Fruit fly (Drosophila melanogaster) whole organism, embryonic: ENCODE data around the gene CG42487.
A peak's percentile ranks its signal among the peaks of the same experiment; 100 is the strongest.

Experiments used
- CG10147 ChIP-seq: fragments of 200-800 bp; sonication (Bioruptor generic); optimal IDR thresholded peaks from 2 replicates; lab custom pipeline; 2019; ENCODE audit warnings: missing biosample characterization, mild to moderate bottlenecking, missing genetic modification characterization, moderate library complexity
- CG10366 ChIP-seq: fragments of 200-800 bp; sonication (Bioruptor generic); IDR thresholded peaks from 2 replicates; pipeline ENCODE4 v1.3.6; 2022; ENCODE audit warnings: missing biosample characterization, missing genetic modification characterization
- CG10543 ChIP-seq: fragments of 200-800 bp; sonication (Bioruptor generic); optimal IDR thresholded peaks from 3 replicates; lab custom pipeline; 2017; ENCODE audit warnings: missing biosample characterization, mild to moderate bottlenecking, missing genetic modification characterization, moderate library complexity
- CG11093 ChIP-seq: fragments of 200-800 bp; sonication (Bioruptor generic); IDR thresholded peaks from 3 replicates; pipeline ENCODE4 v1.3.6; 2022; ENCODE audit warnings: missing biosample characterization, missing genetic modification characterization
- CG14014 ChIP-seq: fragments of 200-800 bp; sonication (Bioruptor generic); IDR thresholded peaks from 2 replicates; pipeline ENCODE4 v1.3.6; 2022; ENCODE audit warnings: missing biosample characterization, missing genetic modification characterization
- CG15269 ChIP-seq: fragments of 200-800 bp; sonication (Bioruptor generic); optimal IDR thresholded peaks from 2 replicates; lab custom pipeline; 2018; ENCODE audit warnings: missing biosample characterization, mild to moderate bottlenecking, missing genetic modification characterization, moderate library complexity
- CG16813 ChIP-seq: fragments of 200-800 bp; sonication (Bioruptor generic); IDR thresholded peaks from 3 replicates; pipeline ENCODE4 v1.3.6; 2022; ENCODE audit warnings: missing biosample characterization, missing genetic modification characterization; ENCODE audit not compliant: partially characterized antibody
- CG18262 ChIP-seq: fragments of 200-800 bp; optimal IDR thresholded peaks from 3 replicates; lab custom pipeline; 2019; ENCODE audit warnings: missing biosample characterization, mild to moderate bottlenecking, missing genetic modification characterization, moderate library complexity
- CG18476 ChIP-seq: fragments of 200-800 bp; sonication (Bioruptor generic); optimal IDR thresholded peaks from 2 replicates; lab custom pipeline; 2016; ENCODE audit warnings: missing biosample characterization, mild to moderate bottlenecking, missing genetic modification characterization
- CG31224 ChIP-seq: fragments of 200-800 bp; sonication (Bioruptor generic); IDR thresholded peaks from 2 replicates; pipeline ENCODE4 v1.3.6; 2022; ENCODE audit warnings: missing biosample characterization, missing genetic modification characterization
- CG32532 ChIP-seq: fragments of 200-800 bp; sonication (Bioruptor generic); IDR thresholded peaks from 2 replicates; pipeline ENCODE4 v1.3.6; 2022; ENCODE audit warnings: missing biosample characterization, missing genetic modification characterization
- CG33557 ChIP-seq: fragments of 200-800 bp; sonication (Bioruptor generic); optimal IDR thresholded peaks from 2 replicates; lab custom pipeline; 2019; ENCODE audit warnings: missing biosample characterization, mild to moderate bottlenecking, missing genetic modification characterization, moderate library complexity
- CG34422 ChIP-seq: fragments of 200-800 bp; sonication (Bioruptor generic); IDR thresholded peaks from 3 replicates; pipeline ENCODE4 v1.3.6; 2022; ENCODE audit warnings: missing biosample characterization, missing genetic modification characterization
- CG3995 ChIP-seq: fragments of 200-800 bp; sonication (Bioruptor generic); optimal IDR thresholded peaks from 3 replicates; lab custom pipeline; 2016; ENCODE audit warnings: missing biosample characterization, missing genetic modification characterization
- CG6683 ChIP-seq: fragments of 200-800 bp; sonication (Bioruptor generic); optimal IDR thresholded peaks from 2 replicates; lab custom pipeline; 2017; ENCODE audit warnings: missing biosample characterization, mild to moderate bottlenecking, missing genetic modification characterization, missing genetic modification reagents
- CG6689 ChIP-seq: fragments of 200-800 bp; sonication (Bioruptor generic); IDR thresholded peaks from 2 replicates; pipeline ENCODE4 v1.3.6; 2022; ENCODE audit warnings: missing biosample characterization, missing genetic modification characterization
- CG7357 ChIP-seq: fragments of 200-800 bp; sonication (Bioruptor generic); IDR thresholded peaks from 3 replicates; pipeline ENCODE4 v1.3.6; 2022; ENCODE audit warnings: missing biosample characterization, missing genetic modification characterization
- CkIIα-i1 ChIP-seq: fragments of 200-800 bp; sonication (Bioruptor generic); IDR thresholded peaks from 2 replicates; pipeline ENCODE4 v1.3.6; 2022; ENCODE audit warnings: missing biosample characterization, missing genetic modification characterization
- E2f1 ChIP-seq: fragments of 200-800 bp; sonication (Bioruptor generic); IDR thresholded peaks from 2 replicates; pipeline ENCODE4 v1.3.6; 2022; ENCODE audit warnings: missing biosample characterization, missing genetic modification characterization
- Elba2 ChIP-seq: fragments of 200-800 bp; sonication (Bioruptor generic); optimal IDR thresholded peaks from 3 replicates; lab custom pipeline; 2016; ENCODE audit warnings: missing biosample characterization, missing genetic modification characterization
- GATAe ChIP-seq: fragments of 200-800 bp; sonication (Bioruptor generic); conservative IDR thresholded peaks from 2 replicates; pipeline ENCODE4 v1.3.6; 2022; ENCODE audit warnings: missing biosample characterization, missing genetic modification characterization
- Gug ChIP-seq: fragments of 200-800 bp; sonication (Bioruptor generic); IDR thresholded peaks from 4 replicates; pipeline ENCODE4 v1.3.6; 2022; ENCODE audit warnings: missing biosample characterization, missing genetic modification characterization
- Hr3 ChIP-seq: fragments of 200-800 bp; sonication (Bioruptor generic); optimal IDR thresholded peaks from 3 replicates; lab custom pipeline; 2016; ENCODE audit warnings: missing biosample characterization, missing genetic modification characterization
- Hr51 ChIP-seq, 2 experiments: fragments of 200-800 bp; sonication (Bioruptor generic); optimal IDR thresholded peaks; 2 replicates in 1 of 2; 3 replicates in 1 of 2; lab custom pipeline; 2016 to 2018; ENCODE audit warnings: missing biosample characterization in 2 of 2, missing genetic modification characterization in 2 of 2, mild to moderate bottlenecking in 1 of 2, moderate library complexity in 1 of 2
- Myb ChIP-seq: fragments of 200-800 bp; sonication (Bioruptor generic); optimal IDR thresholded peaks from 2 replicates; lab custom pipeline; 2016; ENCODE audit warnings: missing biosample characterization, missing genetic modification characterization
- Poxn ChIP-seq: fragments of 200-800 bp; sonication (Bioruptor generic); IDR thresholded peaks from 2 replicates; pipeline ENCODE4 v1.3.6; 2022; ENCODE audit warnings: missing biosample characterization, missing genetic modification characterization
- Vsx1 ChIP-seq: fragments of 200-800 bp; sonication (Bioruptor generic); optimal IDR thresholded peaks from 2 replicates; lab custom pipeline; 2017; ENCODE audit warnings: missing biosample characterization, mild to moderate bottlenecking, missing genetic modification characterization, missing genetic modification reagents
- ab ChIP-seq: fragments of 200-800 bp; sonication (Bioruptor generic); optimal IDR thresholded peaks from 2 replicates; lab custom pipeline; 2016; ENCODE audit warnings: missing biosample characterization, missing genetic modification characterization
- cas ChIP-seq: fragments of 200-800 bp; sonication (Bioruptor generic); IDR thresholded peaks from 2 replicates; pipeline ENCODE4 v1.3.6; 2022; ENCODE audit warnings: missing biosample characterization, missing genetic modification characterization
- dan ChIP-seq: fragments of 200-800 bp; sonication (Bioruptor generic); IDR thresholded peaks from 2 replicates; pipeline ENCODE4 v1.3.6; 2022; ENCODE audit warnings: missing biosample characterization, missing genetic modification characterization
- danr ChIP-seq: fragments of 200-800 bp; sonication (Bioruptor generic); IDR thresholded peaks from 2 replicates; pipeline ENCODE4 v1.3.6; 2022; ENCODE audit warnings: missing biosample characterization, missing genetic modification characterization
- dm ChIP-seq: fragments of 200-800 bp; sonication (Bioruptor generic); optimal IDR thresholded peaks from 3 replicates; lab custom pipeline; 2016; ENCODE audit warnings: missing biosample characterization, missing genetic modification characterization
- dmrt11E ChIP-seq: fragments of 200-800 bp; sonication (Bioruptor generic); optimal IDR thresholded peaks from 3 replicates; lab custom pipeline; 2018; ENCODE audit warnings: missing biosample characterization, mild to moderate bottlenecking, missing genetic modification characterization, moderate library complexity
- ewg ChIP-seq: fragments of 200-800 bp; sonication (Bioruptor generic); optimal IDR thresholded peaks from 3 replicates; lab custom pipeline; 2017; ENCODE audit warnings: mild to moderate bottlenecking, missing biosample characterization, missing genetic modification reagents, missing genetic modification characterization
- fd96Cb ChIP-seq: fragments of 200-800 bp; sonication (Bioruptor generic); optimal IDR thresholded peaks from 2 replicates; lab custom pipeline; 2018; ENCODE audit warnings: missing biosample characterization, mild to moderate bottlenecking, missing genetic modification characterization, moderate library complexity
- ham ChIP-seq: fragments of 200-800 bp; sonication (Bioruptor generic); IDR thresholded peaks from 2 replicates; pipeline ENCODE4 v1.3.6; 2022; ENCODE audit warnings: missing biosample characterization, missing genetic modification characterization
- her ChIP-seq: fragments of 200-800 bp; sonication (Bioruptor generic); optimal IDR thresholded peaks from 2 replicates; lab custom pipeline; 2016; ENCODE audit warnings: missing biosample characterization, missing genetic modification characterization
- lab ChIP-seq: fragments of 200-800 bp; sonication (Bioruptor generic); optimal IDR thresholded peaks from 3 replicates; lab custom pipeline; 2017; ENCODE audit warnings: missing biosample characterization, missing genetic modification characterization, mild to moderate bottlenecking, moderate library complexity, missing genetic modification reagents
- lov ChIP-seq, 2 experiments: fragments of 200-800 bp in 1 of 2; fragments of >200 bp in 1 of 2; sonication (Bioruptor generic) in 1 of 2; IDR thresholded peaks in 1 of 2; optimal IDR thresholded peaks in 1 of 2; 2 replicates in 1 of 2; 3 replicates in 1 of 2; pipeline versions ENCODE4 v1.3.6 to Lab custom; 2017 to 2022; ENCODE audit warnings: missing biosample characterization in 1 of 2, missing genetic modification characterization in 1 of 2
- nmo ChIP-seq: fragments of 200-800 bp; sonication (Bioruptor generic); optimal IDR thresholded peaks from 2 replicates; lab custom pipeline; 2018; ENCODE audit warnings: missing biosample characterization, mild to moderate bottlenecking, missing genetic modification characterization, moderate library complexity
- p53 ChIP-seq: fragments of 200-800 bp; sonication (Bioruptor generic); optimal IDR thresholded peaks from 2 replicates; lab custom pipeline; 2016; ENCODE audit warnings: missing biosample characterization, missing genetic modification characterization
- ranshi ChIP-seq: fragments of 200-800 bp; sonication (Bioruptor generic); IDR thresholded peaks from 2 replicates; pipeline ENCODE4 v1.3.6; 2022; ENCODE audit warnings: missing biosample characterization, missing genetic modification characterization
- sd ChIP-seq: fragments of 200-800 bp; sonication (Bioruptor generic); optimal IDR thresholded peaks from 3 replicates; lab custom pipeline; 2018; ENCODE audit warnings: missing biosample characterization, mild to moderate bottlenecking, missing genetic modification characterization, moderate library complexity
- sna ChIP-seq: fragments of 200-800 bp; sonication (Bioruptor generic); IDR thresholded peaks from 2 replicates; pipeline ENCODE4 v1.3.6; 2022; ENCODE audit warnings: missing biosample characterization, missing genetic modification characterization; ENCODE audit not compliant: partially characterized antibody
- sr ChIP-seq: fragments of 200-800 bp; sonication (Bioruptor generic); IDR thresholded peaks from 3 replicates; pipeline ENCODE4 v1.3.6; 2022; ENCODE audit warnings: missing biosample characterization, missing genetic modification characterization
- stwl ChIP-seq: fragments of 200-800 bp; sonication (Bioruptor generic); optimal IDR thresholded peaks from 3 replicates; lab custom pipeline; 2018; ENCODE audit warnings: missing biosample characterization, mild to moderate bottlenecking, missing genetic modification characterization, moderate library complexity
- tin ChIP-seq: fragments of 200-800 bp; sonication (Bioruptor generic); optimal IDR thresholded peaks from 3 replicates; lab custom pipeline; 2016; ENCODE audit warnings: missing biosample characterization, missing genetic modification characterization
- z ChIP-seq: fragments of 200-800 bp; sonication (Bioruptor generic); IDR thresholded peaks from 3 replicates; pipeline ENCODE4 v1.3.6; 2022; ENCODE audit warnings: missing biosample characterization, missing genetic modification characterization

Gene CG42487

dm6 chr3R:27988647-27989430, 29.8 kb upstream of the CG42487 start (continued):
- peak; percentile 44; the same call in 2 of the 3 replicates for TF ChIP-seq CG34422 (GFP tag; lab: Robert Waterston, UW)
- no peak for TF ChIP-seq Poxn (GFP tag; lab: Robert Waterston, UW)
- no peak for TF ChIP-seq CG10147
- no peak for TF ChIP-seq CG18476 (GFP tag; lab: Kevin White, UChicago)
- TF ChIP-seq Hr51 (GFP tag; optimal IDR thresholded peaks at IDR 0.05; lab: Kevin White, UChicago): peak in 1 of 2 experiments; percentile 36
- no peak for TF ChIP-seq CG33557 (GFP tag; lab: Kevin White, UChicago)
- no peak; the same call in 2 of the 3 replicates for TF ChIP-seq sr (GFP tag; lab: Robert Waterston, UW)
- peak; percentile 19 for TF ChIP-seq lab (GFP tag; lab: Kevin White, UChicago)
- 0 out of 3 replicates have a peak, but pooled peaks have one; percentile 12 for TF ChIP-seq CG11093
- no peak for TF ChIP-seq her (GFP tag; lab: Kevin White, UChicago)
- TF ChIP-seq CkIIα-i1 (GFP tag; lab: Robert Waterston, UW): no peak
- TF ChIP-seq danr (GFP tag; lab: Robert Waterston, UW): no peak
- TF ChIP-seq CG18262: peak; percentile 58
- TF ChIP-seq nmo (GFP tag; lab: Kevin White, UChicago): peak; percentile 41
- no peak for TF ChIP-seq cas (GFP tag; lab: Robert Waterston, UW)
- no peak for TF ChIP-seq CG16813 (GFP tag; lab: Robert Waterston, UW)
- no peak for TF ChIP-seq stwl
- peak; percentile 7 for TF ChIP-seq CG15269 (tag; lab: Kevin White, UChicago)
- TF ChIP-seq lov (optimal IDR thresholded peaks at IDR 0.05; lab: Kevin White, UChicago): no peak
- TF ChIP-seq lov (GFP tag; IDR thresholded peaks at IDR 0.05; lab: Robert Waterston, UW): 0 out of 3 replicates have a peak, but pooled peaks have one; percentile 32
- no peak for TF ChIP-seq CG3995 (GFP tag; lab: Kevin White, UChicago)
- TF ChIP-seq dan: no peak
- TF ChIP-seq Gug (GFP tag; lab: Robert Waterston, UW): peak; percentile 69; the same call in 3 of the 4 replicates
- no peak for TF ChIP-seq dmrt11E (tag; lab: Kevin White, UChicago)
- TF ChIP-seq ab: no peak
- TF ChIP-seq CG10543: peak; percentile 7
- TF ChIP-seq CG32532 (GFP tag; lab: Robert Waterston, UW): peak; percentile 71
- TF ChIP-seq Hr3 (GFP tag; lab: Kevin White, UChicago): peak; percentile 33
- no peak for TF ChIP-seq p53 (GFP tag; lab: Kevin White, UChicago)
- no peak for TF ChIP-seq CG6683 (GFP tag; lab: Kevin White, UChicago)
- no peak for TF ChIP-seq Vsx1 (GFP tag; lab: Kevin White, UChicago)
- TF ChIP-seq Elba2 (GFP tag; lab: Kevin White, UChicago): no peak
- TF ChIP-seq GATAe (GFP tag; lab: Robert Waterston, UW): no peak
- peak; percentile 12 for TF ChIP-seq tin (GFP tag; lab: Kevin White, UChicago)
- no peak for TF ChIP-seq E2f1 (GFP tag; lab: Robert Waterston, UW)
- TF ChIP-seq fd96Cb (tag; lab: Kevin White, UChicago): peak; percentile 31
- no peak for TF ChIP-seq CG14014
- TF ChIP-seq CG31224 (GFP tag; lab: Robert Waterston, UW): peak; percentile 20; the same call in 1 of the 2 replicates
- no peak for TF ChIP-seq ham (GFP tag; lab: Robert Waterston, UW)
- TF ChIP-seq CG10366 (GFP tag; lab: Robert Waterston, UW): peak; percentile 59
- no peak for TF ChIP-seq sna (GFP tag; lab: Robert Waterston, UW)
- TF ChIP-seq sd (tag; lab: Kevin White, UChicago): peak; percentile 49
- TF ChIP-seq ranshi (GFP tag; lab: Robert Waterston, UW): peak; percentile 11; the same call in 1 of the 2 replicates
- TF ChIP-seq ewg (GFP tag; lab: Kevin White, UChicago): peak; percentile 26
- TF ChIP-seq CG7357: peak; percentile 44; the same call in 1 of the 3 replicates
- no peak for TF ChIP-seq dm (GFP tag; lab: Kevin White, UChicago)
- peak; percentile 23 for TF ChIP-seq Myb (GFP tag; lab: Kevin White, UChicago)
- TF ChIP-seq z: no peak
- TF ChIP-seq CG6689 (GFP tag; lab: Robert Waterston, UW): peak; percentile 46; the same call in 1 of the 2 replicates
